Fruit fly (Drosophila melanogaster) whole organism, embryonic: Measurements from ENCODE around the gene Notum.

ENCODE experiments used
- Ada2b ChIP-seq: fragments of 200-800 bp; sonication (Bioruptor generic); IDR thresholded peaks from 2 replicates; pipeline ENCODE4 v1.3.6; 2022; ENCODE audit warnings: missing biosample characterization, missing genetic modification characterization
- Adf1 ChIP-seq: fragments of 200-800 bp; sonication (Bioruptor generic); IDR thresholded peaks from 2 replicates; pipeline ENCODE4 v1.3.6; 2022; ENCODE audit warnings: missing biosample characterization, missing genetic modification characterization
- Atf3 ChIP-seq: fragments of 200-800 bp; sonication (Bioruptor generic); optimal IDR thresholded peaks from 3 replicates; lab custom pipeline; 2016; ENCODE audit warnings: missing biosample characterization, missing genetic modification characterization
- CG10979 ChIP-seq: fragments of 200-800 bp; sonication (Bioruptor generic); optimal IDR thresholded peaks from 2 replicates; lab custom pipeline; 2018; ENCODE audit warnings: missing biosample characterization, mild to moderate bottlenecking, missing genetic modification characterization, moderate library complexity
- CG12299 ChIP-seq: fragments of 200-800 bp; sonication (Bioruptor generic); optimal IDR thresholded peaks from 2 replicates; lab custom pipeline; 2018; ENCODE audit warnings: missing biosample characterization, mild to moderate bottlenecking, missing genetic modification characterization
- CG12942 ChIP-seq: fragments of 200-800 bp; sonication (Bioruptor generic); optimal IDR thresholded peaks from 3 replicates; lab custom pipeline; 2016; ENCODE audit warnings: missing biosample characterization, missing genetic modification characterization
- CG13894 ChIP-seq: fragments of 200-800 bp; sonication (Bioruptor generic); optimal IDR thresholded peaks from 3 replicates; lab custom pipeline; 2018; ENCODE audit warnings: missing biosample characterization, mild to moderate bottlenecking, missing genetic modification characterization, moderate library complexity
- CG14710 ChIP-seq: fragments of 200-800 bp; sonication (Bioruptor generic); optimal IDR thresholded peaks from 3 replicates; lab custom pipeline; 2019; ENCODE audit warnings: missing biosample characterization, mild to moderate bottlenecking, missing genetic modification characterization, moderate library complexity
- CG15514 ChIP-seq: fragments of 200-800 bp; sonication (Bioruptor generic); optimal IDR thresholded peaks from 3 replicates; lab custom pipeline; 2017; ENCODE audit warnings: missing biosample characterization, missing genetic modification characterization, mild to moderate bottlenecking, moderate library complexity, missing genetic modification reagents
- CG15601 ChIP-seq: fragments of 200-800 bp; sonication (Bioruptor generic); optimal IDR thresholded peaks from 3 replicates; lab custom pipeline; 2019; ENCODE audit warnings: missing biosample characterization, mild to moderate bottlenecking, missing genetic modification characterization, moderate library complexity
- CG16813 ChIP-seq: fragments of 200-800 bp; sonication (Bioruptor generic); IDR thresholded peaks from 3 replicates; pipeline ENCODE4 v1.3.6; 2022; ENCODE audit warnings: missing biosample characterization, missing genetic modification characterization; ENCODE audit not compliant: partially characterized antibody
- CG34224 ChIP-seq: fragments of 200-800 bp; sonication (Bioruptor generic); IDR thresholded peaks from 3 replicates; pipeline ENCODE4 v1.3.6; 2022; ENCODE audit warnings: missing biosample characterization, missing genetic modification characterization; ENCODE audit not compliant: partially characterized antibody
- CG4282 ChIP-seq: fragments of 200-800 bp; sonication (Bioruptor generic); optimal IDR thresholded peaks from 2 replicates; lab custom pipeline; 2016; ENCODE audit warnings: missing biosample characterization, missing genetic modification characterization
- CG4707 ChIP-seq: fragments of 200-800 bp; sonication (Bioruptor generic); optimal IDR thresholded peaks from 2 replicates; lab custom pipeline; 2018; ENCODE audit warnings: missing biosample characterization, mild to moderate bottlenecking, missing genetic modification characterization, moderate library complexity
- CG6765 ChIP-seq: fragments of 200-800 bp; sonication (Bioruptor generic); optimal IDR thresholded peaks from 3 replicates; lab custom pipeline; 2017; ENCODE audit warnings: missing biosample characterization, mild to moderate bottlenecking, missing genetic modification characterization
- CG6791 ChIP-seq: fragments of 200-800 bp; sonication (Bioruptor generic); IDR thresholded peaks from 3 replicates; pipeline ENCODE4 v1.3.6; 2022; ENCODE audit warnings: missing biosample characterization, missing genetic modification characterization; ENCODE audit not compliant: partially characterized antibody
- CG7357 ChIP-seq: fragments of 200-800 bp; sonication (Bioruptor generic); IDR thresholded peaks from 3 replicates; pipeline ENCODE4 v1.3.6; 2022; ENCODE audit warnings: missing biosample characterization, missing genetic modification characterization
- CG9932 ChIP-seq: fragments of 200-800 bp; sonication (Bioruptor generic); IDR thresholded peaks from 2 replicates; pipeline ENCODE4 v1.3.6; 2022; ENCODE audit warnings: missing biosample characterization, missing genetic modification characterization
- CHES-1-like ChIP-seq: fragments of 200-800 bp; sonication (Bioruptor generic); optimal IDR thresholded peaks from 2 replicates; lab custom pipeline; 2016; ENCODE audit warnings: missing biosample characterization, missing genetic modification characterization
- CrebB ChIP-seq: fragments of 200-800 bp; sonication (Bioruptor generic); optimal IDR thresholded peaks from 3 replicates; lab custom pipeline; 2018; ENCODE audit warnings: missing biosample characterization, mild to moderate bottlenecking, missing genetic modification characterization
- Dad ChIP-seq: fragments of 200-800 bp; sonication (Bioruptor generic); optimal IDR thresholded peaks from 3 replicates; lab custom pipeline; 2016; ENCODE audit warnings: missing biosample characterization, missing genetic modification characterization
- Dp ChIP-seq: fragments of 200-800 bp; sonication (Bioruptor generic); optimal IDR thresholded peaks from 2 replicates; lab custom pipeline; 2018; ENCODE audit warnings: missing biosample characterization, mild to moderate bottlenecking, missing genetic modification characterization, moderate library complexity
- ERR ChIP-seq: fragments of 200-800 bp; sonication (Bioruptor generic); optimal IDR thresholded peaks from 2 replicates; lab custom pipeline; 2016; ENCODE audit warnings: missing biosample characterization, missing genetic modification characterization
- Lpt ChIP-seq: fragments of >200 bp; optimal IDR thresholded peaks from 2 replicates; lab custom pipeline; 2018; ENCODE audit warnings: missing biosample characterization, missing genetic modification characterization
- NfI ChIP-seq: fragments of 200-800 bp; sonication (Bioruptor generic); optimal IDR thresholded peaks from 3 replicates; lab custom pipeline; 2018; ENCODE audit warnings: missing biosample characterization, mild to moderate bottlenecking, missing genetic modification characterization, moderate library complexity
- Ssrp ChIP-seq: fragments of 200-800 bp; sonication (Bioruptor generic); optimal IDR thresholded peaks from 2 replicates; lab custom pipeline; 2018; ENCODE audit warnings: missing biosample characterization, mild to moderate bottlenecking, missing genetic modification characterization, moderate library complexity
- TFAM ChIP-seq: fragments of 200-800 bp; sonication (Bioruptor generic); optimal IDR thresholded peaks from 2 replicates; lab custom pipeline; 2017; ENCODE audit warnings: missing biosample characterization, missing genetic modification characterization, inconsistent platforms
- Xbp1 ChIP-seq: fragments of 200-800 bp; sonication (Bioruptor generic); optimal IDR thresholded peaks from 3 replicates; lab custom pipeline; 2016; ENCODE audit warnings: missing biosample characterization, mild to moderate bottlenecking, missing genetic modification characterization
- ap ChIP-seq: fragments of 200-800 bp; sonication (Bioruptor generic); IDR thresholded peaks from 2 replicates; pipeline ENCODE4 v1.3.6; 2022; ENCODE audit warnings: missing biosample characterization, missing genetic modification characterization
- bab2 ChIP-seq: fragments of 200-800 bp; sonication (Bioruptor generic); optimal IDR thresholded peaks from 2 replicates; lab custom pipeline; 2016; ENCODE audit warnings: missing biosample characterization, missing genetic modification characterization
- bigmax ChIP-seq: fragments of 200-800 bp; sonication (Bioruptor generic); optimal IDR thresholded peaks from 2 replicates; lab custom pipeline; 2018; ENCODE audit warnings: missing biosample characterization, mild to moderate bottlenecking, missing genetic modification characterization
- chif ChIP-seq, 2 experiments: fragments of 200-800 bp; sonication (Bioruptor generic); optimal IDR thresholded peaks; 3 replicates each; lab custom pipeline; 2016; ENCODE audit warnings: missing biosample characterization in 2 of 2, missing genetic modification characterization in 2 of 2
- chn ChIP-seq: fragments of 200-800 bp; sonication (Bioruptor generic); optimal IDR thresholded peaks from 2 replicates; lab custom pipeline; 2016; ENCODE audit warnings: missing biosample characterization, missing genetic modification characterization
- crc ChIP-seq: fragments of 200-800 bp; sonication (Bioruptor generic); optimal IDR thresholded peaks from 2 replicates; lab custom pipeline; 2016; ENCODE audit warnings: missing biosample characterization, missing genetic modification characterization
- dimm ChIP-seq: fragments of 200-800 bp; sonication (Bioruptor generic); IDR thresholded peaks from 2 replicates; pipeline ENCODE4 v1.3.6; 2022; ENCODE audit warnings: missing biosample characterization, missing genetic modification characterization
- disco-r ChIP-seq: fragments of 200-800 bp; sonication (Bioruptor generic); optimal IDR thresholded peaks from 2 replicates; lab custom pipeline; 2016; ENCODE audit warnings: missing biosample characterization, missing genetic modification characterization
- dysf ChIP-seq: fragments of 200-800 bp; sonication (Bioruptor generic); IDR thresholded peaks from 3 replicates; pipeline ENCODE4 v1.3.6; 2022; ENCODE audit warnings: missing biosample characterization, missing genetic modification characterization
- en ChIP-seq: fragments of 200-800 bp; sonication (Bioruptor generic); optimal IDR thresholded peaks from 2 replicates; lab custom pipeline; 2016; ENCODE audit warnings: missing biosample characterization, missing genetic modification characterization
- fru ChIP-seq: fragments of >200 bp; optimal IDR thresholded peaks from 2 replicates; lab custom pipeline; 2017
- fu2 ChIP-seq: fragments of 200-800 bp; sonication (Bioruptor generic); optimal IDR thresholded peaks from 2 replicates; lab custom pipeline; 2016; ENCODE audit warnings: missing biosample characterization, missing genetic modification characterization
- lmd ChIP-seq: fragments of 200-800 bp; sonication (Bioruptor generic); IDR thresholded peaks from 2 replicates; pipeline ENCODE4 v1.3.6; 2022; ENCODE audit warnings: missing biosample characterization, missing genetic modification characterization
- luna ChIP-seq: fragments of 200-800 bp; sonication (Bioruptor generic); optimal IDR thresholded peaks from 2 replicates; lab custom pipeline; 2016; ENCODE audit warnings: missing biosample characterization, missing genetic modification characterization
- nom ChIP-seq: fragments of 200-800 bp; sonication (Bioruptor generic); optimal IDR thresholded peaks from 2 replicates; lab custom pipeline; 2017; ENCODE audit warnings: missing biosample characterization, missing genetic modification characterization, mild to moderate bottlenecking, moderate library complexity, missing genetic modification reagents
- odd ChIP-seq: fragments of 200-800 bp; sonication (Bioruptor generic); optimal IDR thresholded peaks from 2 replicates; lab custom pipeline; 2017; ENCODE audit warnings: missing biosample characterization, mild to moderate bottlenecking, missing genetic modification characterization
- seq ChIP-seq: fragments of 200-800 bp; sonication (Bioruptor generic); IDR thresholded peaks from 2 replicates; pipeline ENCODE4 v1.3.6; 2022; ENCODE audit warnings: missing biosample characterization, missing genetic modification characterization
- sob ChIP-seq: fragments of 200-800 bp; sonication (Bioruptor generic); IDR thresholded peaks from 2 replicates; pipeline ENCODE4 v1.3.6; 2022; ENCODE audit warnings: missing biosample characterization, missing genetic modification characterization
- tgo ChIP-seq: fragments of 200-800 bp; sonication (Bioruptor generic); IDR thresholded peaks from 3 replicates; pipeline ENCODE4 v1.3.6; 2022; ENCODE audit warnings: missing biosample characterization, missing genetic modification characterization
- tin ChIP-seq: fragments of 200-800 bp; sonication (Bioruptor generic); optimal IDR thresholded peaks from 3 replicates; lab custom pipeline; 2016; ENCODE audit warnings: missing biosample characterization, missing genetic modification characterization
- unpg ChIP-seq: fragments of 200-800 bp; sonication (Bioruptor generic); optimal IDR thresholded peaks from 3 replicates; lab custom pipeline; 2018; ENCODE audit warnings: missing biosample characterization, mild to moderate bottlenecking, missing genetic modification characterization, moderate library complexity
- wek ChIP-seq: fragments of 200-800 bp; sonication (Bioruptor generic); optimal IDR thresholded peaks from 3 replicates; lab custom pipeline; 2018; ENCODE audit warnings: missing biosample characterization, mild to moderate bottlenecking, missing genetic modification characterization, moderate library complexity
- zen ChIP-seq: fragments of 200-800 bp; sonication (Bioruptor generic); optimal IDR thresholded peaks from 3 replicates; lab custom pipeline; 2018; ENCODE audit warnings: missing biosample characterization, mild to moderate bottlenecking, missing genetic modification characterization, moderate library complexity
- zf30C ChIP-seq: fragments of 200-800 bp; sonication (Bioruptor generic); optimal IDR thresholded peaks from 3 replicates; lab custom pipeline; 2018; ENCODE audit warnings: missing biosample characterization, mild to moderate bottlenecking, missing genetic modification characterization

Gene Notum

dm6 chr3L:16051719-16052122, 28.4 kb downstream of the Notum start, which contains the start of gene Mbs:
TSS of gene Mbs (plus strand) at chr3L:16051959.
- TF ChIP-seq zen (tag; lab: Kevin White, UChicago) (no peak), Xbp1 (no peak), zf30C (GFP tag; lab: Kevin White, UChicago) (no peak), NfI (GFP tag; lab: Kevin White, UChicago) (no peak), odd (GFP tag; lab: Kevin White, UChicago) (no peak), CG6791 (peak; percentile 71), dimm (GFP tag; lab: Robert Waterston, UW) (no peak), Lpt (no peak), CG14710 (tag; lab: Kevin White, UChicago) (no peak), CHES-1-like (GFP tag; lab: Kevin White, UChicago) (no peak), unpg (GFP tag; lab: Kevin White, UChicago) (peak; percentile 2), TFAM (GFP tag; lab: Kevin White, UChicago) (no peak), tgo (no peak), Ssrp (no peak), chn (GFP tag; lab: Kevin White, UChicago) (no peak), CrebB (tag; lab: Kevin White, UChicago) (no peak), CG13894 (tag; lab: Kevin White, UChicago) (peak; percentile 47), dysf (GFP tag; lab: Robert Waterston, UW) (no peak), fru (lab: Kevin White, UChicago) (no peak), disco-r (no peak), nom (GFP tag; lab: Kevin White, UChicago) (peak; percentile 58), CG10979 (tag; lab: Kevin White, UChicago) (no peak), Ada2b (GFP tag; lab: Robert Waterston, UW) (no peak), bab2 (GFP tag; lab: Kevin White, UChicago) (no peak), Adf1 (no peak), CG6765 (peak; percentile 55), sob (GFP tag; lab: Robert Waterston, UW) (peak; percentile 34; the same call in 1 of the 2 replicates), en (GFP tag; lab: Kevin White, UChicago) (no peak), Dad (GFP tag; lab: Kevin White, UChicago) (peak; percentile 3), CG15514 (peak; percentile 66), CG12299 (tag; lab: Kevin White, UChicago) (no peak), CG15601 (tag; lab: Kevin White, UChicago) (no peak), seq (GFP tag; lab: Robert Waterston, UW) (no peak), CG34224 (GFP tag; lab: Robert Waterston, UW) (peak; percentile 78), bigmax (no peak), CG16813 (GFP tag; lab: Robert Waterston, UW) (peak; percentile 57; the same call in 2 of the 3 replicates), ap (GFP tag; lab: Robert Waterston, UW) (no peak), CG4282 (no peak), fu2 (GFP tag; lab: Kevin White, UChicago) (no peak), lmd (no peak), ERR (GFP tag; lab: Kevin White, UChicago) (peak; percentile 1), CG7357 (GFP tag; lab: Robert Waterston, UW) (no peak), wek (GFP tag; lab: Kevin White, UChicago) (no peak), Atf3 (GFP tag; lab: Kevin White, UChicago) (no peak), Dp (GFP tag; lab: Kevin White, UChicago) (no peak), chif (GFP tag; optimal IDR thresholded peaks at IDR 0.05; lab: Kevin White, UChicago) (no peak), luna (GFP tag; lab: Kevin White, UChicago) (no peak), tin (GFP tag; lab: Kevin White, UChicago) (no peak), crc (GFP tag; lab: Kevin White, UChicago) (no peak), CG12942 (no peak), CG9932 (GFP tag; lab: Robert Waterston, UW) (peak; percentile 7; the same call in 1 of the 2 replicates), CG4707 (GFP tag; lab: Kevin White, UChicago) (no peak)
